Fruit fly (Drosophila melanogaster): ENCODE measurements around the gene snRNP-U1-C.

snRNP-U1-C gene

DNA sequence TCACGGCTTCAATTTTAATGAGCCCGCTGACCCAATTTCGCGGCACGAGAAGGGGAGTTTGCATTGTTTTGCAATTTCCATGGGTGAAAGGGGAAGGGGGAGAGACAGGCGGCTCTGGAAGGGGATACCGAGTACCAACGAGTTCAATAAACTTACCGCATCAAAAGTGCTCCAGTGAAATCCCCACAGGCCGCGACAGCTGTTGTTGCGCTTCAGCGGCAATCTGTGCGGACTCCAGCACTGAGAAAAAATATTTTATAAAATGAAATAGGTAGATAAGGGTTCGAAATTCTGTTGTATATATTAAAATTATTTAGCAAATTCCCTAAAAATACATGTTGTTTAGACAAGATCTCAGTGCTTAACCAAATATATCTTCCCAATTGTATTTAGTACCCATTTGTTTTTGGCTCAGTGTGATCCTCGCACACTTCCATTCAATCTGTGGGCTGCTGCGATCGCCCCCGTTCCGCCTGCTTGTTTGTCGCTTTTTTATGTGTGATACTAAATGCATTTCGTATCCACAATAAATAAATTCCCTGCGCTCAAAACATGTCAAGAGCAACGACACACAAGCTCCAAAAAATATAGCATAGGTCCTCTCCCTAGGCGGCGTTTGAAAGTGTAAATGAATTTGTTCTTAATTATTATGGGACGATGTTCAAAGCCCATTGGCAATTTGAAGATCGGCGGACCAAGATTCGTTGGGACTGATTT, 12.3 kb upstream of the snRNP-U1-C start (continued):
- peak; percentile 63 for TF ChIP-seq CG15269 (tag; optimal IDR thresholded peaks at IDR 0.05)
- TF ChIP-seq Atf-2 (GFP tag; optimal IDR thresholded peaks at IDR 0.05): peak; percentile 56
- peak; percentile 68 for TF ChIP-seq Lhr (GFP tag; optimal IDR thresholded peaks at IDR 0.05)
- peak; percentile 6 for TF ChIP-seq Ets97D (GFP tag; optimal IDR thresholded peaks at IDR 0.05)
- no peak for TF ChIP-seq chm (GFP tag; IDR thresholded peaks at IDR 0.05)
- TF ChIP-seq seq (GFP tag; IDR thresholded peaks at IDR 0.05): peak; percentile 55; the same call in 1 of the 2 replicates
- TF ChIP-seq z (GFP tag; IDR thresholded peaks at IDR 0.05): 0 out of 3 replicates have a peak, but pooled peaks have one; percentile 58
- TF ChIP-seq wdn (GFP tag; IDR thresholded peaks at IDR 0.05): 0 out of 2 replicates have a peak, but pooled peaks have one; percentile 26
- TF ChIP-seq CG10654 (GFP tag; optimal IDR thresholded peaks at IDR 0.05): peak; percentile 55
- TF ChIP-seq Oaz (GFP tag; IDR thresholded peaks at IDR 0.05): no peak
- peak; percentile 56; the same call in 1 of the 2 replicates for TF ChIP-seq CG14667 (GFP tag; IDR thresholded peaks at IDR 0.05)
- peak; percentile 24 for TF ChIP-seq CG1792 (GFP tag; optimal IDR thresholded peaks at IDR 0.05)
- peak; percentile 89 for TF ChIP-seq Asciz (GFP tag; optimal IDR thresholded peaks at IDR 0.05)
- TF ChIP-seq Pdp1 (GFP tag; optimal IDR thresholded peaks at IDR 0.05): peak; percentile 44 to 52
- TF ChIP-seq Fer2 (tag; optimal IDR thresholded peaks at IDR 0.05): no peak
- TF ChIP-seq CG5953 (GFP tag; IDR thresholded peaks at IDR 0.05): peak; percentile 81
- no peak for TF ChIP-seq Taf1 (GFP tag; IDR thresholded peaks at IDR 0.05)
- TF ChIP-seq CG6854 (GFP tag; optimal IDR thresholded peaks at IDR 0.05): peak; percentile 19
- TF ChIP-seq Nf-YB (GFP tag; optimal IDR thresholded peaks at IDR 0.05): peak; percentile 44
- TF ChIP-seq Ets65A (GFP tag): peak; percentile 95
- peak; percentile 69 for TF ChIP-seq CG12219 (GFP tag; optimal IDR thresholded peaks at IDR 0.05)
- TF ChIP-seq CG6765 (GFP tag; optimal IDR thresholded peaks at IDR 0.05): no peak
- TF ChIP-seq CG6689 (GFP tag; IDR thresholded peaks at IDR 0.05): peak; percentile 86
- no peak for TF ChIP-seq CG7963 (GFP tag; IDR thresholded peaks at IDR 0.05; ENCODE audit: partially characterized antibody)
- TF ChIP-seq sens (GFP tag): peak; percentile 96
- TF ChIP-seq Dp (GFP tag; optimal IDR thresholded peaks at IDR 0.05): no peak
- TF ChIP-seq btn (GFP tag; optimal IDR thresholded peaks at IDR 0.05): peak; percentile 11
- TF ChIP-seq pita (GFP tag; optimal IDR thresholded peaks at IDR 0.05): no peak
- TF ChIP-seq chif (GFP tag; optimal IDR thresholded peaks at IDR 0.05): peak; percentile 48 to 78
- TF ChIP-seq ab (GFP tag; optimal IDR thresholded peaks at IDR 0.05): no peak
- no peak for TF ChIP-seq cas (GFP tag; IDR thresholded peaks at IDR 0.05)
- TF ChIP-seq CG17361 (GFP tag; IDR thresholded peaks at IDR 0.05): peak; percentile 80
- TF ChIP-seq CG7928 (GFP tag; optimal IDR thresholded peaks at IDR 0.05): no peak
- TF ChIP-seq sisA (GFP tag; IDR thresholded peaks at IDR 0.05): peak; percentile 88
- no peak for TF ChIP-seq Elba2 (GFP tag; optimal IDR thresholded peaks at IDR 0.05)
- TF ChIP-seq dati (GFP tag; IDR thresholded peaks at IDR 0.05): 0 out of 2 replicates have a peak, but pooled peaks have one; percentile 59
- peak; percentile 70 for TF ChIP-seq Abd-B (GFP tag; optimal IDR thresholded peaks at IDR 0.05)
- peak; percentile 86 for TF ChIP-seq CG12391 (tag; optimal IDR thresholded peaks at IDR 0.05)
- peak; percentile 25 for TF ChIP-seq MTF-1 (GFP tag; optimal IDR thresholded peaks at IDR 0.05; ENCODE audit: borderline replicate concordance)
- TF ChIP-seq CG11398 (GFP tag; optimal IDR thresholded peaks at IDR 0.05): peak; percentile 39
- no peak for TF ChIP-seq CG9932 (GFP tag; IDR thresholded peaks at IDR 0.05)
- TF ChIP-seq repo (GFP tag; optimal IDR thresholded peaks at IDR 0.05): peak; percentile 34

All from whole organism, embryonic.